Fruit fly (Drosophila melanogaster) whole organism, embryonic: ENCODE measurements around the gene Adgf-D.

ENCODE experiments used
- Adf1 ChIP-seq: fragments of 200-800 bp; sonication (Bioruptor generic); IDR thresholded peaks from 2 replicates; pipeline ENCODE4 v1.3.6; 2022; ENCODE audit warnings: missing biosample characterization, missing genetic modification characterization
- Antp ChIP-seq: fragments of 200-800 bp; sonication (Bioruptor generic); optimal IDR thresholded peaks from 3 replicates; lab custom pipeline; 2016; ENCODE audit warnings: missing biosample characterization, missing genetic modification characterization
- BEAF-32 ChIP-seq: fragments of 200-800 bp; sonication (Bioruptor generic); optimal IDR thresholded peaks from 3 replicates; lab custom pipeline; 2017; ENCODE audit warnings: missing biosample characterization, missing genetic modification characterization, mild to moderate bottlenecking, moderate library complexity, missing genetic modification reagents
- CG10147 ChIP-seq: fragments of 200-800 bp; sonication (Bioruptor generic); optimal IDR thresholded peaks from 2 replicates; lab custom pipeline; 2019; ENCODE audit warnings: missing biosample characterization, mild to moderate bottlenecking, missing genetic modification characterization, moderate library complexity
- CG10431 ChIP-seq: fragments of 200-800 bp; sonication (Bioruptor generic); optimal IDR thresholded peaks from 3 replicates; lab custom pipeline; 2018; ENCODE audit warnings: missing biosample characterization, mild to moderate bottlenecking, missing genetic modification characterization
- CG10462 ChIP-seq: fragments of 200-800 bp; sonication (Bioruptor generic); optimal IDR thresholded peaks from 2 replicates; lab custom pipeline; 2016; ENCODE audit warnings: missing biosample characterization, missing genetic modification characterization
- CG10654 ChIP-seq: fragments of 200-800 bp; sonication (Bioruptor generic); optimal IDR thresholded peaks from 2 replicates; lab custom pipeline; 2016; ENCODE audit warnings: missing biosample characterization, missing genetic modification characterization
- CG11398 ChIP-seq: fragments of 200-800 bp; sonication (Bioruptor generic); optimal IDR thresholded peaks from 2 replicates; lab custom pipeline; 2016; ENCODE audit warnings: missing biosample characterization, missing genetic modification characterization
- CG12236 ChIP-seq: fragments of 200-800 bp; sonication (Bioruptor generic); optimal IDR thresholded peaks from 2 replicates; lab custom pipeline; 2016; ENCODE audit warnings: missing biosample characterization, missing genetic modification characterization
- CG14710 ChIP-seq: fragments of 200-800 bp; sonication (Bioruptor generic); optimal IDR thresholded peaks from 3 replicates; lab custom pipeline; 2019; ENCODE audit warnings: missing biosample characterization, mild to moderate bottlenecking, missing genetic modification characterization, moderate library complexity
- CG1602 ChIP-seq: fragments of 200-800 bp; sonication (Bioruptor generic); optimal IDR thresholded peaks from 3 replicates; lab custom pipeline; 2016; ENCODE audit warnings: missing biosample characterization, missing genetic modification characterization
- CG18011 ChIP-seq: fragments of 200-800 bp; sonication (Bioruptor generic); optimal IDR thresholded peaks from 2 replicates; lab custom pipeline; 2017; ENCODE audit warnings: missing biosample characterization, missing genetic modification characterization, mild to moderate bottlenecking, moderate library complexity, missing genotype
- CG2199 ChIP-seq: fragments of 200-800 bp; sonication (Bioruptor generic); IDR thresholded peaks from 3 replicates; pipeline ENCODE4 v1.3.6; 2022; ENCODE audit warnings: missing biosample characterization, missing genetic modification characterization
- CG2678 ChIP-seq: fragments of 200-800 bp; sonication (Bioruptor generic); optimal IDR thresholded peaks from 3 replicates; lab custom pipeline; 2019; ENCODE audit warnings: missing biosample characterization, mild to moderate bottlenecking, missing genetic modification characterization, moderate library complexity
- CG2889 ChIP-seq: fragments of 200-800 bp; sonication (Bioruptor generic); IDR thresholded peaks from 3 replicates; pipeline ENCODE4 v1.3.6; 2022; ENCODE audit warnings: missing biosample characterization, missing genetic modification characterization
- CG3281 ChIP-seq: fragments of 200-800 bp; sonication (Bioruptor generic); optimal IDR thresholded peaks from 3 replicates; lab custom pipeline; 2017; ENCODE audit warnings: missing biosample characterization, mild to moderate bottlenecking, missing genetic modification characterization
- CG4282 ChIP-seq: fragments of 200-800 bp; sonication (Bioruptor generic); optimal IDR thresholded peaks from 2 replicates; lab custom pipeline; 2016; ENCODE audit warnings: missing biosample characterization, missing genetic modification characterization
- CG5245 ChIP-seq: fragments of 200-800 bp; sonication (Bioruptor generic); optimal IDR thresholded peaks from 3 replicates; lab custom pipeline; 2016; ENCODE audit warnings: missing biosample characterization, missing genetic modification characterization
- CG7963 ChIP-seq: fragments of 200-800 bp; sonication (Bioruptor generic); IDR thresholded peaks from 3 replicates; pipeline ENCODE4 v1.3.6; 2022; ENCODE audit warnings: missing biosample characterization, missing genetic modification characterization; ENCODE audit not compliant: partially characterized antibody
- CG8281 ChIP-seq: fragments of 200-800 bp; sonication (Bioruptor generic); optimal IDR thresholded peaks from 2 replicates; lab custom pipeline; 2018; ENCODE audit warnings: missing biosample characterization, mild to moderate bottlenecking, missing genetic modification characterization, moderate library complexity
- CG8290 ChIP-seq, 3 experiments: fragments of 200-800 bp; sonication (Bioruptor generic); optimal IDR thresholded peaks; 2 replicates each; lab custom pipeline; 2016 to 2019; ENCODE audit warnings: missing biosample characterization in 3 of 3, missing genetic modification characterization in 3 of 3, mild to moderate bottlenecking in 2 of 3, moderate library complexity in 1 of 3
- Drgx ChIP-seq: fragments of 200-800 bp; sonication (Bioruptor generic); IDR thresholded peaks from 2 replicates; pipeline ENCODE4 v1.3.6; 2022; ENCODE audit warnings: missing biosample characterization, missing genetic modification characterization
- Fer1 ChIP-seq: fragments of 200-800 bp; sonication (Bioruptor generic); optimal IDR thresholded peaks from 2 replicates; lab custom pipeline; 2017; ENCODE audit warnings: missing biosample characterization, mild to moderate bottlenecking, missing genetic modification characterization
- HLH3B ChIP-seq: fragments of 200-800 bp; sonication (Bioruptor generic); IDR thresholded peaks from 2 replicates; pipeline ENCODE4 v1.3.6; 2022; ENCODE audit warnings: missing biosample characterization, missing genetic modification characterization
- HmgD ChIP-seq: fragments of 200-800 bp; sonication (Bioruptor generic); optimal IDR thresholded peaks from 3 replicates; lab custom pipeline; 2016; ENCODE audit warnings: missing biosample characterization, missing genetic modification characterization
- Hr39 ChIP-seq: fragments of >200 bp; optimal IDR thresholded peaks from 2 replicates; lab custom pipeline; 2017
- Lhr ChIP-seq: fragments of 200-800 bp; sonication (Bioruptor generic); optimal IDR thresholded peaks from 3 replicates; lab custom pipeline; 2017; ENCODE audit warnings: mild to moderate bottlenecking, missing biosample characterization, missing genetic modification reagents, missing genetic modification characterization
- Sry-β ChIP-seq: fragments of 200-800 bp; sonication (Bioruptor generic); optimal IDR thresholded peaks from 2 replicates; lab custom pipeline; 2018; ENCODE audit warnings: missing biosample characterization, mild to moderate bottlenecking, missing genetic modification characterization, moderate library complexity
- Sry-δ ChIP-seq: fragments of 200-800 bp; sonication (Bioruptor generic); optimal IDR thresholded peaks from 2 replicates; lab custom pipeline; 2016; ENCODE audit warnings: missing biosample characterization, missing genetic modification characterization
- aop ChIP-seq: fragments of 200-800 bp; sonication (Bioruptor generic); IDR thresholded peaks from 2 replicates; pipeline ENCODE4 v1.3.6; 2022; ENCODE audit warnings: missing biosample characterization, missing genetic modification characterization
- cas ChIP-seq: fragments of 200-800 bp; sonication (Bioruptor generic); IDR thresholded peaks from 2 replicates; pipeline ENCODE4 v1.3.6; 2022; ENCODE audit warnings: missing biosample characterization, missing genetic modification characterization
- en ChIP-seq: fragments of 200-800 bp; sonication (Bioruptor generic); optimal IDR thresholded peaks from 2 replicates; lab custom pipeline; 2016; ENCODE audit warnings: missing biosample characterization, missing genetic modification characterization
- gce ChIP-seq: fragments of 200-800 bp; sonication (Bioruptor generic); IDR thresholded peaks from 3 replicates; pipeline ENCODE4 v1.3.6; 2022; ENCODE audit warnings: missing biosample characterization, missing genetic modification characterization
- grau ChIP-seq: fragments of 200-800 bp; optimal IDR thresholded peaks from 3 replicates; lab custom pipeline; 2019; ENCODE audit warnings: missing biosample characterization, mild to moderate bottlenecking, missing genetic modification characterization, moderate library complexity
- hb ChIP-seq: fragments of 200-800 bp; sonication (Bioruptor generic); IDR thresholded peaks from 3 replicates; pipeline ENCODE4 v1.3.6; 2022; ENCODE audit warnings: missing biosample characterization, missing genetic modification characterization; ENCODE audit not compliant: partially characterized antibody
- jumu ChIP-seq: fragments of 200-800 bp; sonication (Bioruptor generic); optimal IDR thresholded peaks from 3 replicates; lab custom pipeline; 2016; ENCODE audit warnings: missing biosample characterization, missing genetic modification characterization
- kah ChIP-seq: fragments of 200-800 bp; sonication (Bioruptor generic); optimal IDR thresholded peaks from 2 replicates; lab custom pipeline; 2018; ENCODE audit warnings: missing biosample characterization, mild to moderate bottlenecking, missing genetic modification characterization
- nau ChIP-seq: fragments of 200-800 bp; sonication (Bioruptor generic); optimal IDR thresholded peaks from 3 replicates; lab custom pipeline; 2017; ENCODE audit warnings: missing biosample characterization, mild to moderate bottlenecking, missing genetic modification characterization, missing genetic modification reagents
- nerfin-1 ChIP-seq: fragments of 200-800 bp; sonication (Bioruptor generic); optimal IDR thresholded peaks from 3 replicates; lab custom pipeline; 2019; ENCODE audit warnings: missing biosample characterization, mild to moderate bottlenecking, missing genetic modification characterization, moderate library complexity
- nom ChIP-seq: fragments of 200-800 bp; sonication (Bioruptor generic); optimal IDR thresholded peaks from 2 replicates; lab custom pipeline; 2017; ENCODE audit warnings: missing biosample characterization, missing genetic modification characterization, mild to moderate bottlenecking, moderate library complexity, missing genetic modification reagents
- odd ChIP-seq: fragments of 200-800 bp; sonication (Bioruptor generic); optimal IDR thresholded peaks from 2 replicates; lab custom pipeline; 2017; ENCODE audit warnings: missing biosample characterization, mild to moderate bottlenecking, missing genetic modification characterization
- otp ChIP-seq: fragments of 200-800 bp; sonication (Bioruptor generic); IDR thresholded peaks from 3 replicates; pipeline ENCODE4, ENCODE4 v1.3.6; 2022; ENCODE audit warnings: missing biosample characterization, missing genetic modification characterization
- peb ChIP-seq: fragments of 200-800 bp; sonication (Bioruptor generic); IDR thresholded peaks from 2 replicates; pipeline ENCODE4 v1.3.6; 2022; ENCODE audit warnings: missing biosample characterization, missing genetic modification characterization
- psq ChIP-seq: fragments of 200-800 bp; sonication (Bioruptor generic); optimal IDR thresholded peaks from 2 replicates; lab custom pipeline; 2017; ENCODE audit warnings: missing biosample characterization, missing genetic modification characterization
- rib ChIP-seq: fragments of 200-800 bp; sonication (Bioruptor generic); IDR thresholded peaks from 2 replicates; pipeline ENCODE4 v1.3.6; 2022; ENCODE audit warnings: missing biosample characterization, missing genetic modification characterization
- salm ChIP-seq: fragments of 200-800 bp; sonication (Bioruptor generic); optimal IDR thresholded peaks from 2 replicates; lab custom pipeline; 2018; ENCODE audit warnings: missing biosample characterization, mild to moderate bottlenecking, missing genetic modification characterization
- sens ChIP-seq: fragments of 200-800 bp; sonication (Bioruptor generic); peaks from one replicate; lab custom pipeline; 2016; ENCODE audit warnings: missing biosample characterization, missing genetic modification characterization
- sisA ChIP-seq: fragments of 200-800 bp; sonication (Bioruptor generic); IDR thresholded peaks from 2 replicates; pipeline ENCODE4 v1.3.6; 2022; ENCODE audit warnings: missing biosample characterization, missing genetic modification characterization
- tgo ChIP-seq: fragments of 200-800 bp; sonication (Bioruptor generic); IDR thresholded peaks from 3 replicates; pipeline ENCODE4 v1.3.6; 2022; ENCODE audit warnings: missing biosample characterization, missing genetic modification characterization
- wor ChIP-seq: fragments of 200-800 bp; sonication (Bioruptor generic); IDR thresholded peaks from 2 replicates; pipeline ENCODE4 v1.3.6; 2022; ENCODE audit warnings: missing biosample characterization, missing genetic modification characterization
- yki ChIP-seq: fragments of >200 bp; optimal IDR thresholded peaks from 3 replicates; lab custom pipeline; 2018

Gene Adgf-D

DNA sequence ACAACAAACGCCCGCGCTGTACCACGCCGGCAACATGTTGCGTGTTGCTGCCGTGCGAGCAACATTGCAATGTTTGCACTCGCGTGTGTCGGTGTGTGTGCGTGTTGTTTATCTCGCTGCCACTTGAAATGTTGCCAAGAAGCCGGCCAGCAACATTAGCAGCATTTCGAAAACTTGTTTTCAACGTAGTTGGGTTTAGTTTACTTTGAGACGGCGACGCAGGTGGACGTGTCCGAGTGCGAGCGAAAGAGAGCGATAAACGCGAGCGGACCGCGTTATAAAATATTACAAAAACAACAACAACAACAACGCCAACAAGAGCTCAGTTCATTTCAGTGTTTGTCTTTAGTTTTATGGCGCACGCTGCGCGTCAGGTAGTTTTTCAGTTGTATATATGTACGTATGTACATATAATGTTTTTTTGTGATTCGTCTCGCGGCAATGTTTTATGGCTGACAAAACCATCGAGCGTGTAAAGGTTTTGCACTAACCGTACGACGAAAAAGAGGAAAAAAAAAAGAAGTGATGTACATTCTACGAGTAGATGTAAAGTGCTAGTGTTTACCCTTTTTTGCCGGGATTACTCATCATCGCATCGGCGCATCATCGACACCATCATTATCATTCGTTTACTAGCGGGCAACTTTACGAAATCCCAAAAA is 9.9 kb upstream of the Adgf-D start, which contains the start of gene kmr (continued):
- TF ChIP-seq CG2678 (tag; lab: Kevin White, UChicago), result peak; percentile 23
- no peak for TF ChIP-seq CG10147
- peak; percentile 67 for TF ChIP-seq Adf1 (GFP tag; lab: Robert Waterston, UW)
- no peak for TF ChIP-seq CG8290 (GFP tag; optimal IDR thresholded peaks at IDR 0.05; lab: Kevin White, UChicago)
- TF ChIP-seq CG8290 (tag; optimal IDR thresholded peaks at IDR 0.05; lab: Kevin White, UChicago), result peak in 1 of 2 experiments; percentile 43
- TF ChIP-seq Lhr (GFP tag; lab: Kevin White, UChicago), result no peak
- peak; percentile 77 for TF ChIP-seq Fer1 (GFP tag; lab: Kevin White, UChicago)
- no peak for TF ChIP-seq Sry-β (GFP tag; lab: Kevin White, UChicago)
- no peak for TF ChIP-seq en (GFP tag; lab: Kevin White, UChicago)
- no peak for TF ChIP-seq BEAF-32 (GFP tag; lab: Kevin White, UChicago)
- no peak for TF ChIP-seq wor (GFP tag; lab: Robert Waterston, UW)
- TF ChIP-seq hb (GFP tag; lab: Robert Waterston, UW), result no peak
- TF ChIP-seq CG10654 (GFP tag; lab: Kevin White, UChicago), result no peak
- peak; percentile 59 for TF ChIP-seq CG3281 (GFP tag; lab: Kevin White, UChicago)
- TF ChIP-seq otp (GFP tag; lab: Robert Waterston, UW), result no peak
- TF ChIP-seq CG4282 (GFP tag; lab: Kevin White, UChicago), result peak; percentile 14
- no peak for TF ChIP-seq tgo
- TF ChIP-seq psq, result no peak
- no peak for TF ChIP-seq CG10462 (GFP tag; lab: Kevin White, UChicago)
- no peak for TF ChIP-seq CG14710 (tag; lab: Kevin White, UChicago)
- TF ChIP-seq sens (GFP tag; lab: Kevin White, UChicago), result peak; percentile 68
- TF ChIP-seq CG5245 (GFP tag; lab: Kevin White, UChicago), result no peak
- no peak for TF ChIP-seq Hr39 (lab: Kevin White, UChicago)
- TF ChIP-seq CG18011 (GFP tag; lab: Kevin White, UChicago), result no peak
- TF ChIP-seq kah, result peak; percentile 57
- TF ChIP-seq HLH3B (GFP tag; lab: Robert Waterston, UW), result peak; percentile 41; the same call in 1 of the 2 replicates
- TF ChIP-seq CG10431 (GFP tag; lab: Kevin White, UChicago), result peak; percentile 29
- TF ChIP-seq nerfin-1 (tag; lab: Kevin White, UChicago), result peak; percentile 53
- TF ChIP-seq salm, result peak; percentile 5
- no peak for TF ChIP-seq Sry-δ (GFP tag; lab: Kevin White, UChicago)
- TF ChIP-seq odd (GFP tag; lab: Kevin White, UChicago), result peak; percentile 50
- TF ChIP-seq aop (GFP tag; lab: Robert Waterston, UW), result no peak
- TF ChIP-seq rib, result no peak
- no peak for TF ChIP-seq CG8281 (tag; lab: Kevin White, UChicago)
- no peak for TF ChIP-seq jumu (GFP tag; lab: Kevin White, UChicago)
- peak; percentile 8; the same call in 1 of the 2 replicates for TF ChIP-seq cas (GFP tag; lab: Robert Waterston, UW)
- TF ChIP-seq Drgx (GFP tag; lab: Robert Waterston, UW), result peak; percentile 55; the same call in 1 of the 2 replicates
- peak; percentile 52 for TF ChIP-seq nom (GFP tag; lab: Kevin White, UChicago)
- TF ChIP-seq CG12236, result peak; percentile 1
- peak; percentile 80 for TF ChIP-seq CG2199 (GFP tag; lab: Robert Waterston, UW)
- TF ChIP-seq nau (GFP tag; lab: Kevin White, UChicago), result peak; percentile 72
- no peak for TF ChIP-seq CG1602
- no peak for TF ChIP-seq HmgD (GFP tag; lab: Kevin White, UChicago)
- no peak for TF ChIP-seq sisA (GFP tag; lab: Robert Waterston, UW)
- 0 out of 3 replicates have a peak, but pooled peaks have one; percentile 22 for TF ChIP-seq CG7963 (GFP tag; lab: Robert Waterston, UW)
- TF ChIP-seq Antp, result peak; percentile 23
- TF ChIP-seq grau, result peak; percentile 29
- no peak for TF ChIP-seq peb (GFP tag; lab: Robert Waterston, UW)
- no peak for TF ChIP-seq CG11398 (GFP tag; lab: Kevin White, UChicago)
- peak; percentile 17; the same call in 1 of the 3 replicates for TF ChIP-seq gce (GFP tag; lab: Robert Waterston, UW)
- TF ChIP-seq yki (lab: Kevin White, UChicago), result no peak
- no peak for TF ChIP-seq CG2889 (GFP tag; lab: Robert Waterston, UW)
